Worm (Caenorhabditis elegans): ENCODE measurements around the gene F09G8.5.
A peak's percentile ranks its signal among the peaks of the same experiment; 100 is the strongest.

Gene F09G8.5

ce11 chrIII:8298216-8298920 lies 43.6 kb downstream of the F09G8.5 start:
- TF ChIP-seq fos-1 (tag; optimal IDR thresholded peaks at IDR 0.05), result peak; percentile 24
- no peak for TF ChIP-seq unc-55 (GFP tag; optimal IDR thresholded peaks at IDR 0.05)

ce11 chrIII:8299078-8299587 lies 44.4 kb downstream of the F09G8.5 start:
- TF ChIP-seq skn-1 (tag; optimal IDR thresholded peaks at IDR 0.05), result no peak
- TF ChIP-seq nhr-11 (tag; optimal IDR thresholded peaks at IDR 0.05), result no peak
- TF ChIP-seq ceh-82 (tag; optimal IDR thresholded peaks at IDR 0.05), result no peak

ce11 chrIII:8299734-8300133 lies 45.0 kb downstream of the F09G8.5 start:
- TF ChIP-seq fos-1 (tag; optimal IDR thresholded peaks at IDR 0.05) (peak; percentile 59), ztf-1 (GFP tag; conservative IDR thresholded peaks at IDR 0.05) (no peak)

ce11 chrIII:8300860-8301396 lies 46.2 kb downstream of the F09G8.5 start:
- TF ChIP-seq nhr-25 (tag; optimal IDR thresholded peaks at IDR 0.05) (no peak), zag-1 (tag; optimal IDR thresholded peaks at IDR 0.05) (no peak), elt-1 (tag; optimal IDR thresholded peaks at IDR 0.05) (no peak), skn-1 (tag; optimal IDR thresholded peaks at IDR 0.05) (no peak), sma-3 (GFP tag; optimal IDR thresholded peaks at IDR 0.05) (no peak), ama-1 (optimal IDR thresholded peaks at IDR 0.05) (no peak), unc-39 (tag; optimal IDR thresholded peaks at IDR 0.05) (no peak), lin-11 (tag; optimal IDR thresholded peaks at IDR 0.05) (no peak), ceh-82 (tag; optimal IDR thresholded peaks at IDR 0.05) (no peak)

- no peak for TF ChIP-seq mab-5 (tag; optimal IDR thresholded peaks at IDR 0.05)
- TF ChIP-seq nhr-77 (tag; optimal IDR thresholded peaks at IDR 0.05), result no peak
- no peak for TF ChIP-seq ZK546.5 (tag; optimal IDR thresholded peaks at IDR 0.05)
- no peak for TF ChIP-seq dmd-4 (tag; optimal IDR thresholded peaks at IDR 0.05)
- no peak for TF ChIP-seq ceh-16 (tag; optimal IDR thresholded peaks at IDR 0.05)
- no peak for TF ChIP-seq blmp-1 (tag; optimal IDR thresholded peaks at IDR 0.05; ENCODE audit: insufficient read depth)
- TF ChIP-seq lsy-2 (tag; optimal IDR thresholded peaks at IDR 0.05), result no peak
- TF ChIP-seq R02D3.7 (tag; optimal IDR thresholded peaks at IDR 0.05), result no peak
- no peak for TF ChIP-seq mbf-1 (tag; optimal IDR thresholded peaks at IDR 0.05)
- no peak for TF ChIP-seq ztf-4 (tag; optimal IDR thresholded peaks at IDR 0.05)
- TF ChIP-seq F13H6.1 (tag; optimal IDR thresholded peaks at IDR 0.05), result no peak
- TF ChIP-seq ama-1 (optimal IDR thresholded peaks at IDR 0.05), result no peak
- TF ChIP-seq alr-1 (tag; optimal IDR thresholded peaks at IDR 0.05), result no peak
- TF ChIP-seq nhr-12 (tag; optimal IDR thresholded peaks at IDR 0.05), result no peak
- TF ChIP-seq mdl-1 (tag; optimal IDR thresholded peaks at IDR 0.05), result no peak
- no peak for TF ChIP-seq nhr-23 (tag; optimal IDR thresholded peaks at IDR 0.05)
Observed at ce11 chrIII:8303440-8303839, 48.7 kb downstream of the F09G8.5 start.

ce11 chrIII:8305304-8305703 lies 50.5 kb downstream of the F09G8.5 start:
- TF ChIP-seq dmd-4 (tag; optimal IDR thresholded peaks at IDR 0.05) (no peak), ama-1 (optimal IDR thresholded peaks at IDR 0.05) (no peak), ztf-11 (tag; optimal IDR thresholded peaks at IDR 0.05) (no peak), nhr-11 (tag; optimal IDR thresholded peaks at IDR 0.05) (no peak), gmeb-1 (tag; optimal IDR thresholded peaks at IDR 0.05) (no peak), elt-3 (tag; optimal IDR thresholded peaks at IDR 0.05) (no peak), snpc-4 (tag; optimal IDR thresholded peaks at IDR 0.05) (no peak), unc-39 (tag; optimal IDR thresholded peaks at IDR 0.05) (no peak), lsy-2 (tag; optimal IDR thresholded peaks at IDR 0.05) (no peak), egl-27 (tag; optimal IDR thresholded peaks at IDR 0.05) (no peak), skn-1 (tag; optimal IDR thresholded peaks at IDR 0.05) (no peak), ZK546.5 (tag; optimal IDR thresholded peaks at IDR 0.05) (no peak), nhr-6 (tag; optimal IDR thresholded peaks at IDR 0.05) (no peak), nhr-12 (tag; optimal IDR thresholded peaks at IDR 0.05) (no peak), nhr-129 (tag; optimal IDR thresholded peaks at IDR 0.05) (no peak), sma-3 (GFP tag; optimal IDR thresholded peaks at IDR 0.05) (no peak), unc-55 (GFP tag; optimal IDR thresholded peaks at IDR 0.05) (no peak), lin-13 (GFP tag; optimal IDR thresholded peaks at IDR 0.05) (no peak), nhr-10 (tag; optimal IDR thresholded peaks at IDR 0.05) (no peak)

Measured in whole organism, L2 larva.